Fruit fly (Drosophila melanogaster): Measurements from ENCODE around the gene eIF5B.
A peak's percentile ranks its signal among the peaks of the same experiment; 100 is the strongest.

The eIF5B gene

DNA sequence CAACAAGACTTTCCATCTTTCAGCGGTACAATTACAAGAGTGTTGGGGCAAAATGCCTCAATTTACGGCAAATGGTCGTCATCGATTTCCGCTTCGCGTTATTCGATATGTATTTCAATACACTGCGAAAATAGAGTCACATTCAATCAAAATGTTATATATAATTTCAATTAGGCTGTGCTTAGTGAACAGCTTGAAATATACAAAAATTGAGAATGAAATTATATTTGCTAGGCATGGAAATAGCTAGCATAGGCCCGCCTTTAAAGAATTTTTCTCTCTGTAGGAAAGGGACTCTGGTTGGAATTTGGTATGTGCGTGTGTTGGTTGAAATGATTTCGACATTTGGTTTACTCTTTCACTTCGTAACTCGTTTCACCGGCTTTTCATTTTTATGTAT is 18.8 kb upstream of the eIF5B start (continued):
- TF ChIP-seq CG12391 (tag; optimal IDR thresholded peaks at IDR 0.05): peak; percentile 1
- TF ChIP-seq gem (tag; optimal IDR thresholded peaks at IDR 0.05): peak; percentile 49
- no peak for TF ChIP-seq CG12744 (GFP tag; optimal IDR thresholded peaks at IDR 0.05)
- TF ChIP-seq tup (GFP tag; optimal IDR thresholded peaks at IDR 0.05): no peak
- TF ChIP-seq CG14441 (GFP tag; IDR thresholded peaks at IDR 0.05): 0 out of 2 replicates have a peak, but pooled peaks have one; percentile 33
- no peak for TF ChIP-seq Max (GFP tag; optimal IDR thresholded peaks at IDR 0.05)
- peak; percentile 10; the same call in 1 of the 2 replicates for TF ChIP-seq CG10366 (GFP tag; IDR thresholded peaks at IDR 0.05)
- TF ChIP-seq ken (GFP tag; IDR thresholded peaks at IDR 0.05): no peak
- TF ChIP-seq Gug (GFP tag; IDR thresholded peaks at IDR 0.05): 0 out of 4 replicates have a peak, but pooled peaks have one; percentile 3
- TF ChIP-seq slbo (GFP tag; IDR thresholded peaks at IDR 0.05): peak; percentile 53
- no peak for TF ChIP-seq Usf (GFP tag; optimal IDR thresholded peaks at IDR 0.05)
- TF ChIP-seq Spps (tag; optimal IDR thresholded peaks at IDR 0.05): no peak
- no peak for TF ChIP-seq prd (optimal IDR thresholded peaks at IDR 0.05)
- peak; percentile 49; the same call in 2 of the 3 replicates for TF ChIP-seq prd (GFP tag; IDR thresholded peaks at IDR 0.05)
- TF ChIP-seq wor (GFP tag; IDR thresholded peaks at IDR 0.05): no peak
- TF ChIP-seq CG7839 (tag; optimal IDR thresholded peaks at IDR 0.05): peak; percentile 23
- TF ChIP-seq hkb (optimal IDR thresholded peaks at IDR 0.05): no peak
- TF ChIP-seq hkb (GFP tag; IDR thresholded peaks at IDR 0.05): 0 out of 2 replicates have a peak, but pooled peaks have one; percentile 32
- TF ChIP-seq Fer1 (GFP tag; optimal IDR thresholded peaks at IDR 0.05): peak; percentile 26
- TF ChIP-seq CG33557 (GFP tag; optimal IDR thresholded peaks at IDR 0.05): no peak
- peak; percentile 9 for TF ChIP-seq Hand (GFP tag; optimal IDR thresholded peaks at IDR 0.05)
- peak; percentile 40 for TF ChIP-seq Ptx1 (GFP tag; IDR thresholded peaks at IDR 0.05)
- TF ChIP-seq NFAT (GFP tag; IDR thresholded peaks at IDR 0.05): no peak
- TF ChIP-seq Atf6 (GFP tag; IDR thresholded peaks at IDR 0.05): no peak
- TF ChIP-seq stwl (tag; optimal IDR thresholded peaks at IDR 0.05): no peak
- TF ChIP-seq CG3847 (GFP tag; IDR thresholded peaks at IDR 0.05): no peak
- TF ChIP-seq pan (optimal IDR thresholded peaks at IDR 0.05): no peak
- peak in 1 of 2 experiments; percentile 34 for TF ChIP-seq pan (GFP tag; optimal IDR thresholded peaks at IDR 0.05 in 1 of 2, IDR thresholded peaks at IDR 0.05 in 1 of 2)
- peak in 1 of 2 experiments; percentile 40 for TF ChIP-seq Hr51 (GFP tag; optimal IDR thresholded peaks at IDR 0.05)
- peak; percentile 11 for TF ChIP-seq Hmr (GFP tag; optimal IDR thresholded peaks at IDR 0.05)
- peak; percentile 9 for TF ChIP-seq CG1603 (tag; optimal IDR thresholded peaks at IDR 0.05)
- no peak for TF ChIP-seq sd (tag; optimal IDR thresholded peaks at IDR 0.05)
- no peak for TF ChIP-seq zfh1 (GFP tag; IDR thresholded peaks at IDR 0.05)
- peak; percentile 48; the same call in 1 of the 2 replicates for TF ChIP-seq sob (GFP tag; IDR thresholded peaks at IDR 0.05)
- TF ChIP-seq CG10565 (GFP tag; optimal IDR thresholded peaks at IDR 0.05): no peak
- TF ChIP-seq Aef1 (GFP tag; IDR thresholded peaks at IDR 0.05): no peak
- peak; percentile 51; the same call in 1 of the 3 replicates for TF ChIP-seq row (GFP tag; IDR thresholded peaks at IDR 0.05)
- TF ChIP-seq CG17385 (GFP tag; optimal IDR thresholded peaks at IDR 0.05): no peak
- peak; percentile 5 for TF ChIP-seq grau (tag; optimal IDR thresholded peaks at IDR 0.05)
- no peak for TF ChIP-seq CG13624 (GFP tag; optimal IDR thresholded peaks at IDR 0.05)
- peak; percentile 61 for TF ChIP-seq sisA (GFP tag; IDR thresholded peaks at IDR 0.05)
- TF ChIP-seq dmrt99B (tag; optimal IDR thresholded peaks at IDR 0.05): peak; percentile 9
- no peak for TF ChIP-seq CG1602 (GFP tag; optimal IDR thresholded peaks at IDR 0.05)
- no peak for TF ChIP-seq tx (GFP tag; optimal IDR thresholded peaks at IDR 0.05)
- 0 out of 3 replicates have a peak, but pooled peaks have one; percentile 55 for TF ChIP-seq CG11456 (GFP tag; IDR thresholded peaks at IDR 0.05)
- TF ChIP-seq emc (GFP tag; optimal IDR thresholded peaks at IDR 0.05): no peak
- no peak for TF ChIP-seq CG2889 (GFP tag; IDR thresholded peaks at IDR 0.05)
- TF ChIP-seq CG31224 (GFP tag; IDR thresholded peaks at IDR 0.05): no peak
- TF ChIP-seq klu (GFP tag; IDR thresholded peaks at IDR 0.05): 0 out of 2 replicates have a peak, but pooled peaks have one; percentile 35
- TF ChIP-seq C15 (GFP tag; IDR thresholded peaks at IDR 0.05): peak; percentile 16; the same call in 1 of the 3 replicates
- TF ChIP-seq CG6272 (GFP tag; IDR thresholded peaks at IDR 0.05): no peak
- TF ChIP-seq H2.0 (GFP tag; IDR thresholded peaks at IDR 0.05): 0 out of 2 replicates have a peak, but pooled peaks have one; percentile 6
